Worm (Caenorhabditis elegans) whole organism, young adult: Measurements from ENCODE around the gene C08E3.1.

Experiments
- F10E7.11 ChIP-seq: sonication (generic microtip); optimal IDR thresholded peaks from 2 replicates; lab custom pipeline; 2017; ENCODE audit warnings: mild to moderate bottlenecking, missing genetic modification characterization, moderate library complexity, missing compliant biosample characterization
- aptf-3 ChIP-seq: fragments of 200-800 bp; sonication (Bioruptor generic); IDR thresholded peaks from 2 replicates; pipeline ENCODE4 v1.3.6; 2022; ENCODE audit warnings: missing genetic modification characterization, missing compliant biosample characterization
- cebp-1 ChIP-seq, 2 experiments: fragments of 200-800 bp in 1 of 2; sonication (Bioruptor generic) in 1 of 2; sonication (generic microtip) in 1 of 2; IDR thresholded peaks in 1 of 2; optimal IDR thresholded peaks in 1 of 2; 2 replicates each; pipeline versions ENCODE4 v1.3.6 to Lab custom; 2017 to 2022; ENCODE audit warnings: missing compliant biosample characterization in 2 of 2, missing genetic modification characterization in 2 of 2, mild to moderate bottlenecking in 1 of 2, missing genetic modification reagents in 1 of 2, moderate library complexity in 1 of 2
- dpl-1 ChIP-seq: fragments of 150-350 bp; optimal IDR thresholded peaks from 2 replicates; lab custom pipeline; 2014; ENCODE audit warnings: missing biosample characterization, missing genetic modification reagents, missing genetic modification characterization
- nhr-80 ChIP-seq: sonication (generic microtip); optimal IDR thresholded peaks from 2 replicates; lab custom pipeline; 2016; ENCODE audit warnings: missing genetic modification characterization, missing compliant biosample characterization
- rec-8 ChIP-seq, 2 experiments: sonication (generic microtip); optimal IDR thresholded peaks; 2 replicates each; lab custom pipeline; 2016; ENCODE audit warnings: mild to moderate bottlenecking in 2 of 2, missing genetic modification characterization in 2 of 2, missing genetic modification reagents in 2 of 2, missing genotype in 2 of 2, missing biosample characterization in 1 of 2, missing compliant biosample characterization in 1 of 2, moderate library complexity in 1 of 2
- zim-3 ChIP-seq: sonication (generic microtip); optimal IDR thresholded peaks from 2 replicates; lab custom pipeline; 2017; ENCODE audit warnings: mild to moderate bottlenecking, missing genetic modification characterization, moderate library complexity, missing compliant biosample characterization

DNA sequence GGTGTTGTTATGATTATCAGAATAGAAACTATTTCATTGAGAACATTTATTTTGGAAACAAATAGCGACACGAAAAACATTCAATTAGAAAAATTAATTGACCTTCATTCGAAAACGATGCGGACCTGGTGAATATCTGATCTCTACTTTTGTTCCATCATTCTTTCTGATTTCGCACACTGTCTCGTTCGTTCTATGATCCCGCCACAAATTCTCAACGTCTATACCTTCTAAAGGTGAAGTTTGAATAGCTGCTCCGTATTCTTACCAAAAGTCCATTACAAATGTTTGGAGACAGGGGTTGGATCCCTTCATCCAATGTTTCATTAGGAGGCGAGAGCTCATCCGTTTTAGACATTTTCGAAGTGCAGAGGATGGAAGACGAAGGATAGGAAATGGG lies 18.2 kb downstream of the C08E3.1 start, which contains the start of gene fbxb-16:
- TF ChIP-seq nhr-80 (no peak), rec-8 (tag; optimal IDR thresholded peaks at IDR 0.05; lab: Kevin White, UChicago) (no peak), F10E7.11 (tag; lab: Kevin White, UChicago) (no peak), aptf-3 (GFP tag; lab: Robert Waterston, UW) (no peak), zim-3 (no peak), dpl-1 (GFP tag; lab: Kevin White, UChicago) (no peak), cebp-1 (GFP tag; IDR thresholded peaks at IDR 0.05; lab: Robert Waterston, UW) (no peak), cebp-1 (tag; optimal IDR thresholded peaks at IDR 0.05; lab: Kevin White, UChicago) (no peak)
